Fruit fly (Drosophila melanogaster): ENCODE data around the gene Ogg1.

Gene Ogg1

dm6 chrX:8665576-8666297 lies 24.4 kb upstream of the Ogg1 start (continued):
- TF ChIP-seq CG15696 (tag; optimal IDR thresholded peaks at IDR 0.05) (peak; percentile 66), CG15073 (GFP tag; optimal IDR thresholded peaks at IDR 0.05) (no peak), ap (GFP tag; IDR thresholded peaks at IDR 0.05) (no peak), bsh (GFP tag; optimal IDR thresholded peaks at IDR 0.05) (peak in 1 of 2 experiments; percentile 18), CG18262 (tag; optimal IDR thresholded peaks at IDR 0.05) (peak; percentile 47), hth (optimal IDR thresholded peaks at IDR 0.05) (no peak), CG6254 (GFP tag; optimal IDR thresholded peaks at IDR 0.05) (no peak), zen (tag; optimal IDR thresholded peaks at IDR 0.05) (peak; percentile 50), grau (tag; optimal IDR thresholded peaks at IDR 0.05) (peak; percentile 5), CoRest (tag; optimal IDR thresholded peaks at IDR 0.05) (peak; percentile 4), TFAM (GFP tag; optimal IDR thresholded peaks at IDR 0.05) (no peak), CG4404 (GFP tag; IDR thresholded peaks at IDR 0.05) (peak; percentile 55; the same call in 1 of the 2 replicates), unpg (GFP tag; optimal IDR thresholded peaks at IDR 0.05) (peak; percentile 15), CG15601 (tag; optimal IDR thresholded peaks at IDR 0.05) (peak; percentile 6), CG9727 (GFP tag; optimal IDR thresholded peaks at IDR 0.05) (peak; percentile 33), dmrt11E (tag; optimal IDR thresholded peaks at IDR 0.05) (peak; percentile 57)

- TF ChIP-seq Oli (tag; optimal IDR thresholded peaks at IDR 0.05) (no peak), ranshi (GFP tag; IDR thresholded peaks at IDR 0.05) (no peak), oc (tag; optimal IDR thresholded peaks at IDR 0.05) (peak; percentile 90)
These were observed 23.1 kb upstream of the Ogg1 start for dm6 chrX:8667070-8667469.

- TF ChIP-seq CG30431 (GFP tag; optimal IDR thresholded peaks at IDR 0.05): no peak
- no peak for TF ChIP-seq CG4854 (GFP tag; optimal IDR thresholded peaks at IDR 0.05)
- TF ChIP-seq CG10654 (GFP tag; optimal IDR thresholded peaks at IDR 0.05): no peak
- no peak for TF ChIP-seq Gug (GFP tag; IDR thresholded peaks at IDR 0.05)
- TF ChIP-seq sug (tag; optimal IDR thresholded peaks at IDR 0.05): no peak
- 0 out of 3 replicates have a peak, but pooled peaks have one; percentile 21 for TF ChIP-seq zfh1 (GFP tag; IDR thresholded peaks at IDR 0.05)
- peak; percentile 3 for TF ChIP-seq Med (GFP tag)
- TF ChIP-seq tin (GFP tag; optimal IDR thresholded peaks at IDR 0.05): no peak
- TF ChIP-seq TFAM (GFP tag; optimal IDR thresholded peaks at IDR 0.05): no peak
- no peak for TF ChIP-seq Camta (GFP tag; optimal IDR thresholded peaks at IDR 0.05)
- TF ChIP-seq repo (GFP tag; optimal IDR thresholded peaks at IDR 0.05): no peak
- no peak for TF ChIP-seq D19B (GFP tag; optimal IDR thresholded peaks at IDR 0.05)
- no peak for TF ChIP-seq NC2β (GFP tag; optimal IDR thresholded peaks at IDR 0.05)
- no peak for TF ChIP-seq CG14710 (tag; optimal IDR thresholded peaks at IDR 0.05)
- TF ChIP-seq sens (GFP tag): peak; percentile 42
These were observed 22.4 kb upstream of the Ogg1 start for dm6 chrX:8667709-8668108.

dm6 chrX:8669434-8669833 lies 20.7 kb upstream of the Ogg1 start:
- no peak for TF ChIP-seq vvl (GFP tag; IDR thresholded peaks at IDR 0.05)
- TF ChIP-seq CG10267 (tag; optimal IDR thresholded peaks at IDR 0.05): no peak
- TF ChIP-seq CG6689 (GFP tag; IDR thresholded peaks at IDR 0.05): peak; percentile 57
- no peak for TF ChIP-seq CG4617 (GFP tag; optimal IDR thresholded peaks at IDR 0.05; ENCODE audit: borderline replicate concordance)
- TF ChIP-seq Dfd (GFP tag; optimal IDR thresholded peaks at IDR 0.05): no peak
- TF ChIP-seq HHEX (GFP tag; optimal IDR thresholded peaks at IDR 0.05): no peak
- TF ChIP-seq Myb (GFP tag; optimal IDR thresholded peaks at IDR 0.05): no peak
- no peak for TF ChIP-seq CG12299 (tag; optimal IDR thresholded peaks at IDR 0.05)
- no peak for TF ChIP-seq bab2 (GFP tag; optimal IDR thresholded peaks at IDR 0.05)
- TF ChIP-seq Ets65A (GFP tag): no peak
- no peak for TF ChIP-seq Dip3 (GFP tag; optimal IDR thresholded peaks at IDR 0.05)
- no peak for TF ChIP-seq wdn (GFP tag; IDR thresholded peaks at IDR 0.05)
- TF ChIP-seq crc (GFP tag; optimal IDR thresholded peaks at IDR 0.05): no peak
- no peak for TF ChIP-seq Hr51 (GFP tag; optimal IDR thresholded peaks at IDR 0.05)
- no peak for TF ChIP-seq tna (GFP tag; IDR thresholded peaks at IDR 0.05; ENCODE audit: partially characterized antibody)
